Worm (Caenorhabditis elegans) whole organism, L4 larva: ENCODE measurements around the gene bus-1.

Experiments
- D1046.2 ChIP-seq: fragments of 200-800 bp; sonication (Bioruptor generic); IDR thresholded peaks from 2 replicates; pipeline ENCODE4 v1.3.6; 2022; ENCODE audit warnings: missing genetic modification characterization, missing compliant biosample characterization
- F37D6.2 ChIP-seq: sonication (generic microtip); optimal IDR thresholded peaks from 2 replicates; lab custom pipeline; 2016; ENCODE audit warnings: mild to moderate bottlenecking, missing genetic modification characterization, missing compliant biosample characterization
- T26A8.4 ChIP-seq: fragments of 200-800 bp; sonication (Bioruptor generic); IDR thresholded peaks from 2 replicates; pipeline ENCODE4 v1.3.6; 2022; ENCODE audit warnings: missing genetic modification characterization, missing compliant biosample characterization
- ZK546.5 ChIP-seq, 2 experiments: sonication (generic microtip); optimal IDR thresholded peaks; 2 replicates each; lab custom pipeline; 2017; ENCODE audit warnings: missing biosample characterization in 2 of 2, missing genetic modification characterization in 2 of 2
- aha-1 ChIP-seq: fragments of 150-350 bp; peaks from one replicate; lab custom pipeline; 2014; ENCODE audit warnings: missing biosample characterization, missing genetic modification characterization
- ama-1 ChIP-seq: fragments of 150-350 bp; optimal IDR thresholded peaks from 2 replicates; lab custom pipeline; 2014; ENCODE audit warnings: inconsistent platforms, mixed read lengths
- cey-2 ChIP-seq: sonication (generic microtip); optimal IDR thresholded peaks from 3 replicates; lab custom pipeline; 2017; ENCODE audit warnings: missing genetic modification characterization, mild to moderate bottlenecking, missing compliant biosample characterization, antibody characterized with exemption, borderline replicate concordance; ENCODE audit not compliant: insufficient read depth
- ctbp-1 ChIP-seq: fragments of 200-800 bp; sonication (Bioruptor generic); IDR thresholded peaks from 2 replicates; pipeline ENCODE4 v1.3.6; 2022; ENCODE audit warnings: missing genetic modification reagents, missing genetic modification characterization, missing compliant biosample characterization
- daf-12 ChIP-seq: fragments of 150-350 bp; optimal IDR thresholded peaks from 2 replicates; lab custom pipeline; 2014; ENCODE audit warnings: missing biosample characterization, missing genetic modification reagents, missing genetic modification characterization
- daf-16 ChIP-seq, 3 experiments: sonication (generic microtip); optimal IDR thresholded peaks; 2 replicates each; lab custom pipeline; 2016 to 2017; ENCODE audit warnings: missing genetic modification characterization in 3 of 3, missing genetic modification reagents in 3 of 3, mild to moderate bottlenecking in 2 of 3, missing compliant biosample characterization in 2 of 3, missing biosample characterization in 1 of 3, moderate library complexity in 1 of 3
- dmd-6 ChIP-seq: fragments of 200-800 bp; sonication (Bioruptor generic); IDR thresholded peaks from 2 replicates; pipeline ENCODE4 v1.3.6; 2022; ENCODE audit warnings: missing genetic modification reagents, missing genetic modification characterization, missing compliant biosample characterization
- duxl-1 ChIP-seq: sonication (generic microtip); optimal IDR thresholded peaks from 2 replicates; lab custom pipeline; 2016; ENCODE audit warnings: mild to moderate bottlenecking, missing genetic modification characterization, moderate library complexity, missing compliant biosample characterization; ENCODE audit not compliant: poor library complexity
- dve-1 ChIP-seq: sonication (generic microtip); optimal IDR thresholded peaks from 2 replicates; lab custom pipeline; 2017; ENCODE audit warnings: antibody characterized with exemption, mild to moderate bottlenecking, missing genetic modification characterization, missing compliant biosample characterization; ENCODE audit not compliant: insufficient read depth
- egl-27 ChIP-seq: sonication (generic microtip); optimal IDR thresholded peaks from 3 replicates; lab custom pipeline; 2017; ENCODE audit warnings: missing biosample characterization, missing genetic modification reagents, missing genetic modification characterization
- hlh-11 ChIP-seq: fragments of 200-800 bp; sonication (Bioruptor generic); optimal IDR thresholded peaks from 2 replicates; lab custom pipeline; 2018; ENCODE audit warnings: mild to moderate bottlenecking, missing genetic modification characterization, missing compliant biosample characterization
- hlh-30 ChIP-seq: sonication (generic microtip); optimal IDR thresholded peaks from 2 replicates; lab custom pipeline; 2017; ENCODE audit warnings: antibody characterized with exemption, mild to moderate bottlenecking, missing genetic modification characterization, missing compliant biosample characterization; ENCODE audit not compliant: insufficient read depth
- lim-7 ChIP-seq: fragments of 200-800 bp; sonication (Bioruptor generic); IDR thresholded peaks from 2 replicates; pipeline ENCODE4 v1.3.6; 2022; ENCODE audit warnings: missing genetic modification characterization, missing compliant biosample characterization
- lin-15B ChIP-seq: fragments of 150-350 bp; sonication (generic microtip); optimal IDR thresholded peaks from 3 replicates; lab custom pipeline; 2014; ENCODE audit warnings: missing biosample characterization, missing genetic modification characterization
- madf-9 ChIP-seq: fragments of 200-800 bp; sonication (Bioruptor generic); conservative IDR thresholded peaks from 2 replicates; pipeline ENCODE4 v1.3.6; 2022; ENCODE audit warnings: missing genetic modification reagents, missing genetic modification characterization, missing compliant biosample characterization
- mxl-2 ChIP-seq: fragments of 200-800 bp; sonication (Bioruptor generic); conservative IDR thresholded peaks from 2 replicates; pipeline ENCODE4 v1.3.6; 2022; ENCODE audit warnings: missing genetic modification reagents, missing genetic modification characterization, missing compliant biosample characterization
- nhr-111 ChIP-seq: fragments of 200-800 bp; sonication (Bioruptor generic); optimal IDR thresholded peaks from 2 replicates; lab custom pipeline; 2018; ENCODE audit warnings: mild to moderate bottlenecking, missing genetic modification characterization, missing compliant biosample characterization
- nhr-28 ChIP-seq: fragments of 150-350 bp; optimal IDR thresholded peaks from 2 replicates; lab custom pipeline; 2014; ENCODE audit warnings: missing biosample characterization, missing genetic modification characterization
- set-16 ChIP-seq: fragments of 200-800 bp; sonication (Bioruptor generic); IDR thresholded peaks from 2 replicates; pipeline ENCODE4 v1.3.6; 2022; ENCODE audit warnings: missing genetic modification reagents, missing genetic modification characterization, missing compliant biosample characterization
- unc-62 ChIP-seq, 3 experiments: fragments of 150-350 bp in 1 of 3; sonication (generic microtip); optimal IDR thresholded peaks in 2 of 3; peaks in 1 of 3; 1 replicate in 1 of 3; 2 replicates in 2 of 3; lab custom pipeline; 2014 to 2017; ENCODE audit warnings: missing biosample characterization in 3 of 3, missing genetic modification characterization in 3 of 3, missing genetic modification reagents in 3 of 3, missing genotype in 1 of 3
- zfp-2 ChIP-seq: sonication (generic microtip); optimal IDR thresholded peaks from 2 replicates; lab custom pipeline; 2016; ENCODE audit warnings: mild to moderate bottlenecking, missing genetic modification characterization, missing compliant biosample characterization
- zip-2 ChIP-seq: fragments of 150-350 bp; optimal IDR thresholded peaks from 2 replicates; lab custom pipeline; 2014; ENCODE audit warnings: missing biosample characterization, missing genetic modification characterization
- ztf-11 ChIP-seq: fragments of 150-350 bp; optimal IDR thresholded peaks from 2 replicates; lab custom pipeline; 2014; ENCODE audit warnings: missing biosample characterization, missing genetic modification characterization

The bus-1 gene

DNA sequence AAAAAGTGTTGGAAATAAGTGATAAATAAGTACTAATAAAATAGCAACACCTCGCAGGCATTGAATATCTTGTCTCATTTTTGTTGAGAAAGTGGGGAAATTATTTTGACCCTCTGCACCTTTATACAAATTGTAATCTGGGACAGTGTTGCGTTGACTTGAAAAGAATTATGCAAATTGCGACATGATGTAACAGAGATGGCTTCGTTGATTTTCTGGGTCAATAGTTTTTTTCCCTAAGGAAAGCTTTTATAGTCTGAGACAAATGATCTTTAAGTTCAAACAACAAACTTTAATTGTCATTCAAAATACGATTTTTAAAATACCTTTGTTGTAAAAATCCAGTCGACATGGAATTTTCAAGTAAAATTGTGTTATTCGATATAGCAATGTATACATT, at the start of gene bus-1:
Gene bus-1 (minus strand): TSS at position 101 of the 400 bp plus-strand sequence.
- TF ChIP-seq unc-62 (GFP tag; optimal IDR thresholded peaks at IDR 0.05 in 1 of 2; lab: Kevin White, UChicago) = peak in 1 of 2 experiments; percentile 58
- TF ChIP-seq unc-62 (tag; optimal IDR thresholded peaks at IDR 0.05; lab: Kevin White, UChicago) = no peak
- no peak for TF ChIP-seq daf-12 (tag; lab: Kevin White, UChicago)

- TF ChIP-seq daf-16 (GFP tag; optimal IDR thresholded peaks at IDR 0.05; lab: Kevin White, UChicago) (no peak), daf-16 (tag; optimal IDR thresholded peaks at IDR 0.05; lab: Kevin White, UChicago) (peak; percentile 39), dve-1 (tag; lab: Kevin White, UChicago) (peak; percentile 46), D1046.2 (GFP tag; lab: Robert Waterston, UW) (no peak), unc-62 (GFP tag; optimal IDR thresholded peaks at IDR 0.05 in 1 of 2; lab: Kevin White, UChicago) (peak in 1 of 2 experiments; percentile 96), unc-62 (tag; optimal IDR thresholded peaks at IDR 0.05; lab: Kevin White, UChicago) (no peak), dmd-6 (GFP tag; lab: Robert Waterston, UW) (peak; percentile 28; the same call in 1 of the 2 replicates), hlh-30 (tag; lab: Kevin White, UChicago) (peak; percentile 31)
- TF ChIP-seq, all 104 proteins: peak for 5
These were observed 48.9 kb upstream of the bus-1 start, which contains the start of gene oac-50 for ce11 chrV:9073322-9074038. oac-50 (minus strand) TSS chrV:9073540.

DNA sequence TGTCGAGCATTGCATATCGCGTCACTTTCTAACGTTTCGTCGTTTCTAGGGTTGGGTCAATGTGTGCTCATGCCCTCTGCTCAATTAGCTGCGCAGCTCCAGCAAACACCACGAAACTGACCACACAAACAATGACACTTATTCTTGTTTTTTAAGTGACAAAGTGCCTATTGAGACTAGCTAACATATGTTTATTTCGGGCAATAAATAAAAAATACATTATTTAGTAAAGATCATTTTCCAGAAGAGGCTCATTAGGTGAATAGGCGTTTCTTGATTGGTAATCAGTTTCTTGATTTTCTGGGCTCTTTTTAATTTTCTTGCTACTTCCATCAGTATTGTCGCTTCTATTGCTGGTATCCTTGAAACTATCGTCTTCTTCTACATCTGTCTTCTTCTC, 45.1 kb upstream of the bus-1 start, which contains the start of gene T27E4.5:
Gene T27E4.5 (minus strand): TSS at position 101 of the 400 bp plus-strand sequence.
- TF ChIP-seq ZK546.5 (tag; optimal IDR thresholded peaks at IDR 0.05; lab: Kevin White, UChicago) = no peak
- no peak for TF ChIP-seq hlh-11 (tag; lab: Kevin White, UChicago)
- peak; percentile 31 for TF ChIP-seq aha-1 (tag; lab: Kevin White, UChicago)
- TF ChIP-seq nhr-111 (GFP tag; lab: Kevin White, UChicago) = no peak
- TF ChIP-seq set-16 (GFP tag; lab: Robert Waterston, UW) = no peak

DNA sequence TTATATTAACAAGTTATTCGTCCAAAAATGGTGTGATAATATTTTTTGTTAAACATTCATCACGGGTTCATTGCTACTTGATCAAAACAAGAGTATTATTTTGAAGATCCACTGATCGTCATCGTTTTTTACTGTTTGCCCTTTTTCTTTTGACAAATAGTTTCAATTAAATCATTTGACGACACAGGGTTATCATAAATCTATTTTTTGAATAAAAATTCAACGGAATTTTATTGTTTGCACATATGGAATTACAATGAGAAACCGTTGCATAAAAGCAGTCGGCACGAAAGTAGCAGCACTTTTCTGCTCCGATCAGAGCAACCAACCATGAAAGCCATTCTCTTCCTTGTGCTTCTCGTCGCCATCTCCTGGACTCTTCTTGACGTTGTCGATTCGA, 43.1 kb upstream of the bus-1 start, which contains the start of gene fip-2:
Gene fip-2 (plus strand): TSS at position 301 of the 400 bp plus-strand sequence.
- TF ChIP-seq ztf-11 (tag; lab: Kevin White, UChicago) = no peak

ce11 chrV:9065915-9066314, 41.3 kb upstream of the bus-1 start:
- TF ChIP-seq unc-62 (GFP tag; optimal IDR thresholded peaks at IDR 0.05 in 1 of 2; lab: Kevin White, UChicago) = peak in 1 of 2 experiments; percentile 13
- no peak for TF ChIP-seq unc-62 (tag; optimal IDR thresholded peaks at IDR 0.05; lab: Kevin White, UChicago)
- TF ChIP-seq zip-2 = no peak

ce11 chrV:9065001-9065400, 40.4 kb upstream of the bus-1 start:
- TF ChIP-seq lim-7 (GFP tag; lab: Robert Waterston, UW) (no peak), T26A8.4 (GFP tag; lab: Robert Waterston, UW) (no peak), unc-62 (GFP tag; optimal IDR thresholded peaks at IDR 0.05 in 1 of 2; lab: Kevin White, UChicago) (peak in 1 of 2 experiments; percentile 70), unc-62 (tag; optimal IDR thresholded peaks at IDR 0.05; lab: Kevin White, UChicago) (no peak), F37D6.2 (tag; lab: Kevin White, UChicago) (no peak), ctbp-1 (no peak), cey-2 (tag; lab: Kevin White, UChicago) (no peak), nhr-28 (no peak)

ce11 chrV:9063134-9063533, 38.5 kb upstream of the bus-1 start:
- TF ChIP-seq ctbp-1 (no peak), set-16 (GFP tag; lab: Robert Waterston, UW) (no peak), mxl-2 (GFP tag; lab: Robert Waterston, UW) (no peak), madf-9 (GFP tag; lab: Robert Waterston, UW) (no peak), ama-1 (no peak), lin-15B (no peak), duxl-1 (no peak), zfp-2 (tag; lab: Kevin White, UChicago) (no peak), egl-27 (no peak)
